Fruit fly (Drosophila melanogaster) whole organism, wandering third instar larva: ENCODE data around the gene CG18622.
A peak's percentile ranks its signal among the peaks of the same experiment; 100 is the strongest.

Experiments
- Abd-B ChIP-seq: fragments of >200 bp; optimal IDR thresholded peaks from 2 replicates; lab custom pipeline; 2017; ENCODE audit warnings: missing biosample characterization, missing genetic modification characterization
- CG9705 ChIP-seq: fragments of 200-800 bp; sonication (Bioruptor generic); optimal IDR thresholded peaks from 2 replicates; lab custom pipeline; 2018; ENCODE audit warnings: missing biosample characterization, mild to moderate bottlenecking, missing genetic modification characterization
- CrebA ChIP-seq: fragments of 200-800 bp; sonication (Bioruptor generic); optimal IDR thresholded peaks from 2 replicates; lab custom pipeline; 2016; ENCODE audit warnings: missing biosample characterization, mild to moderate bottlenecking, missing genetic modification characterization, borderline replicate concordance
- Dfd ChIP-seq: fragments of >200 bp; optimal IDR thresholded peaks from 2 replicates; lab custom pipeline; 2017; ENCODE audit warnings: missing biosample characterization, missing genetic modification characterization
- Dif ChIP-seq: fragments of 200-275, 200-300 bp; sonication (Bioruptor generic); optimal IDR thresholded peaks from 2 replicates; lab custom pipeline; 2018; ENCODE audit warnings: missing biosample characterization, missing genetic modification characterization; ENCODE audit not compliant: partially characterized antibody
- Hnf4 ChIP-seq: fragments of 200-800 bp; sonication (Bioruptor generic); optimal IDR thresholded peaks from 2 replicates; lab custom pipeline; 2016; ENCODE audit warnings: missing biosample characterization, mild to moderate bottlenecking, missing genetic modification characterization
- Hr78 ChIP-seq: fragments of >200 bp; optimal IDR thresholded peaks from 2 replicates; lab custom pipeline; 2017; ENCODE audit warnings: missing biosample characterization, missing genetic modification characterization
- Hr83 ChIP-seq: fragments of 200-300 bp; sonication (Bioruptor generic); optimal IDR thresholded peaks from 2 replicates; lab custom pipeline; 2016; ENCODE audit warnings: missing biosample characterization, mild to moderate bottlenecking, missing genetic modification characterization, moderate library complexity; ENCODE audit not compliant: poor library complexity, severe bottlenecking
- N ChIP-seq: fragments of >200 bp; optimal IDR thresholded peaks from 2 replicates; lab custom pipeline; 2018; ENCODE audit warnings: missing biosample characterization, missing external identifiers, missing genetic modification characterization
- Rel ChIP-seq, 2 experiments: fragments of 200-800 bp; sonication (Bioruptor generic) in 1 of 2; optimal IDR thresholded peaks; 2 replicates in 1 of 2; 3 replicates in 1 of 2; lab custom pipeline; 2016 to 2019; ENCODE audit warnings: mild to moderate bottlenecking in 2 of 2, missing biosample characterization in 2 of 2, missing genetic modification characterization in 2 of 2, moderate library complexity in 1 of 2
- Sp1 ChIP-seq: fragments of 200-800 bp; sonication (Bioruptor generic); optimal IDR thresholded peaks from 3 replicates; lab custom pipeline; 2019; ENCODE audit warnings: missing biosample characterization, mild to moderate bottlenecking, missing genetic modification characterization, moderate library complexity
- br ChIP-seq: fragments of 200-800 bp; sonication (Bioruptor generic); optimal IDR thresholded peaks from 2 replicates; lab custom pipeline; 2016; ENCODE audit warnings: missing biosample characterization, missing genetic modification characterization
- dl ChIP-seq, 2 experiments: fragments of 175-275, 200-275 bp in 1 of 2; fragments of 200-275 bp in 1 of 2; sonication (Bioruptor generic); optimal IDR thresholded peaks; lab custom pipeline; 2018; ENCODE audit warnings: mild to moderate bottlenecking in 2 of 2, missing biosample characterization in 2 of 2, missing genetic modification characterization in 2 of 2, moderate library complexity in 2 of 2; ENCODE audit not compliant: partially characterized antibody in 2 of 2, insufficient read depth in 1 of 2
- dmrt93B ChIP-seq: fragments of 200-800 bp; sonication (Bioruptor generic); optimal IDR thresholded peaks from 2 replicates; lab custom pipeline; 2018; ENCODE audit warnings: missing biosample characterization, mild to moderate bottlenecking, missing genetic modification characterization
- dsf ChIP-seq: sonication (Bioruptor generic); optimal IDR thresholded peaks from 2 replicates; lab custom pipeline; 2016; ENCODE audit warnings: missing biosample characterization, missing genetic modification characterization, borderline replicate concordance

The CG18622 gene

DNA sequence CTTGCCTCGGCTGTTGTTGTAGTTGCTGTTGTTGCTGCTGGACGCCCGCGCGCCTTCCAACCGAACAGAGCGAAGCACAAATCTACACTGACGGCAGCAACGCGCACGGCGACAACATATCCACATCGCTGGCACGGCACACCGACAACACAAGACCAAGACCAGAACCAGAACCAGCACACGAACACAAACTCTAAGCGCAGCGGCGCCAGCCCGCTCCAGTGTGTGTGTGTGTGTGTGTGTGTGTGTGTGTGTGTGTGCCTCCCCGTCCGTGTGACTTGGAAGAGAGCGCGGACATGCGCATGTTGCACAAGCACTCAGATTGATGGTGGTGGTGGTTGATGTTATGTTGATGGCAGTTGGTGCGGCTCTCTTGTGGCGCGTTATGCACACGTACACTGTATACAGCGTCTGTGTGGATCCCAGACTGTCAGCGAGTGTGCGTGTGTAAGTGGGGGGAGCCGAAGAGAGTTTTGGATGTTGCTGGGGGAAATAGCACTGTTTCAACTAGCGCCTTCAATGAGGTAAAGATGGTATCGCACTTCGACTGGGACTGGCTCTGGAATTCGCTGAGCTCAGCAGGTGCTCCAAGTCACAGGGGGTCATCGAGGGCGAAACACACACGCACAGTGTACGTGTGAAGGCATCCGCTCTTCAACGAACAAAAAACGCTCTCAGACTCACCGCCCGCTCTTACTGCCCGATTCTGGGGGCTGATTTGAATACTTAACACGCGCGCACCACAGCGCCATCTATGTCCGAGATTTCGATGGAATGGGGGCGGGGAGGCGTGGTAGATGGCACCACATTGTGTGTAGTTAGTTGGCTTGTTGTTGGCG, 53.2 kb downstream of the CG18622 start:
- TF ChIP-seq dl (GFP tag; optimal IDR thresholded peaks at IDR 0.05; lab: Kevin White, UChicago; ENCODE audit: insufficient read depth in 1 of 2, partially characterized antibody in 2 of 2) (peak in 1 of 2 experiments; percentile 36), dmrt93B (GFP tag; lab: Kevin White, UChicago) (no peak), br (GFP tag; lab: Kevin White, UChicago) (no peak), dsf (GFP tag; lab: Kevin White, UChicago) (no peak), Abd-B (GFP tag; lab: Kevin White, UChicago) (peak; percentile 68), Hnf4 (GFP tag; lab: Kevin White, UChicago) (no peak), Hr83 (GFP tag; lab: Kevin White, UChicago) (peak; percentile 8), Dif (GFP tag; lab: Kevin White, UChicago) (peak; percentile 59), Dfd (GFP tag; lab: Kevin White, UChicago) (no peak), Hr78 (GFP tag; lab: Kevin White, UChicago) (no peak), Rel (GFP tag; optimal IDR thresholded peaks at IDR 0.05; lab: Kevin White, UChicago) (no peak), Rel (tag; optimal IDR thresholded peaks at IDR 0.05; lab: Kevin White, UChicago) (no peak), Sp1 (GFP tag; lab: Kevin White, UChicago) (no peak), CG9705 (GFP tag; lab: Kevin White, UChicago) (no peak), N (GFP tag; lab: Kevin White, UChicago) (peak; percentile 77), CrebA (GFP tag; lab: Kevin White, UChicago) (no peak)
